Worm (Caenorhabditis elegans): ENCODE results near the gene bath-37.

- TF ChIP-seq ham-2 (GFP tag; optimal IDR thresholded peaks at IDR 0.05) (no peak), unc-62 (GFP tag; optimal IDR thresholded peaks at IDR 0.05) (no peak), unc-39 (tag; optimal IDR thresholded peaks at IDR 0.05) (no peak), snpc-4 (tag; optimal IDR thresholded peaks at IDR 0.05) (no peak), zip-8 (tag; optimal IDR thresholded peaks at IDR 0.05) (no peak), lin-13 (tag; optimal IDR thresholded peaks at IDR 0.05) (no peak)
These were observed 24.7 kb downstream of the bath-37 start, which contains the start of gene cpsf-4 for ce11 chrIV:12093384-12093783.

Data from whole organism, mixed stage, embryonic.